Fruit fly (Drosophila melanogaster): ENCODE results near the gene CG14050.

- TF ChIP-seq CG8478 (optimal IDR thresholded peaks at IDR 0.05): no peak
- no peak for TF ChIP-seq CTCF (optimal IDR thresholded peaks at IDR 0.05)
These were observed 6.8 kb upstream of the CG14050 start for dm6 chrX:2332784-2333183.

Measured in S2 (cell line).